In genomic region chrIII:2647194-2647925, ce11 we compare ENCODE assay signal across 1 worm cellular context.
A peak's percentile ranks its signal among the peaks of the same experiment; 100 is the strongest.
TF ChIP-seq lines count a peak whose summit lies in the region.

No protein-coding gene starts in this region.

TF ChIP-seq in whole organism, L3 larva, 47 proteins besides CTCF, POLR2A, EP300 and RAD21 (continued from another document):
- TF ChIP-seq ztf-4 (tag; optimal IDR thresholded peaks at IDR 0.05; lab: Kevin White, UChicago) (no peak), mml-1 (tag; optimal IDR thresholded peaks at IDR 0.05; lab: Kevin White, UChicago) (no peak), daf-12 (tag; optimal IDR thresholded peaks at IDR 0.05; lab: Kevin White, UChicago) (no peak), mdl-1 (tag; optimal IDR thresholded peaks at IDR 0.05; lab: Kevin White, UChicago) (no peak), pqm-1 (tag; optimal IDR thresholded peaks at IDR 0.05; lab: Kevin White, UChicago) (peak; percentile 52), ama-1 (optimal IDR thresholded peaks at IDR 0.05; lab: Kevin White, UChicago) (no peak), nhr-43 (tag; optimal IDR thresholded peaks at IDR 0.05; lab: Kevin White, UChicago; ENCODE audit: poor library complexity, severe bottlenecking) (peak; percentile 1), lin-15B (tag; optimal IDR thresholded peaks at IDR 0.05; lab: Kevin White, UChicago) (no peak), elt-1 (tag; optimal IDR thresholded peaks at IDR 0.05; lab: Kevin White, UChicago) (no peak), egl-5 (tag; optimal IDR thresholded peaks at IDR 0.05; lab: Kevin White, UChicago) (no peak), R02D3.7 (tag; optimal IDR thresholded peaks at IDR 0.05; lab: Kevin White, UChicago) (no peak), lin-39 (tag; optimal IDR thresholded peaks at IDR 0.05; lab: Kevin White, UChicago) (no peak), nhr-23 (tag; optimal IDR thresholded peaks at IDR 0.05; lab: Kevin White, UChicago) (peak; percentile 55)
